Worm (Caenorhabditis elegans) whole organism, L2 larva: ENCODE results near the gene Y73F8A.14.
"Not testable (repeated sequence)": the region's sequence is repeated elsewhere in the genome, so short reads cannot be mapped to it uniquely, and the experiment has no call there.

Experiments
- C34F6.9 ChIP-seq: fragments of 150-350 bp; optimal IDR thresholded peaks from 2 replicates; lab custom pipeline; 2014; ENCODE audit warnings: missing biosample characterization, missing genetic modification characterization
- R02D3.7 ChIP-seq: fragments of 150-350 bp; optimal IDR thresholded peaks from 2 replicates; lab custom pipeline; 2014; ENCODE audit warnings: missing biosample characterization, missing genetic modification characterization
- Y55F3AM.14 ChIP-seq: fragments of 200-800 bp; sonication (Bioruptor generic); optimal IDR thresholded peaks from 2 replicates; lab custom pipeline; 2018; ENCODE audit warnings: mild to moderate bottlenecking, missing genetic modification characterization, missing compliant biosample characterization
- ZK546.5 ChIP-seq: sonication (generic microtip); optimal IDR thresholded peaks from 2 replicates; lab custom pipeline; 2017; ENCODE audit warnings: missing biosample characterization, missing genetic modification characterization
- aly-2 ChIP-seq: fragments of 150-350 bp; optimal IDR thresholded peaks from 2 replicates; lab custom pipeline; 2014; ENCODE audit warnings: missing biosample characterization, missing genetic modification characterization
- blmp-1 ChIP-seq: sonication (generic microtip); optimal IDR thresholded peaks from 2 replicates; lab custom pipeline; 2017; ENCODE audit warnings: missing genetic modification characterization, mild to moderate bottlenecking, missing compliant biosample characterization, antibody characterized with exemption, moderate library complexity; ENCODE audit not compliant: insufficient read depth
- ceh-16 ChIP-seq: fragments of 150-350 bp; optimal IDR thresholded peaks from 2 replicates; lab custom pipeline; 2014; ENCODE audit warnings: missing biosample characterization, missing genetic modification characterization
- ceh-82 ChIP-seq: fragments of 150-350 bp; optimal IDR thresholded peaks from 2 replicates; lab custom pipeline; 2014; ENCODE audit warnings: missing biosample characterization, missing genetic modification characterization
- crh-2 ChIP-seq: sonication (generic microtip); optimal IDR thresholded peaks from 2 replicates; lab custom pipeline; 2017; ENCODE audit warnings: missing biosample characterization, missing genetic modification characterization
- elt-1 ChIP-seq: fragments of 150-350 bp; optimal IDR thresholded peaks from 2 replicates; lab custom pipeline; 2014; ENCODE audit warnings: missing biosample characterization, missing genetic modification characterization
- elt-3 ChIP-seq: sonication (generic microtip); optimal IDR thresholded peaks from 2 replicates; lab custom pipeline; 2017; ENCODE audit warnings: missing biosample characterization, missing genetic modification characterization
- fos-1 ChIP-seq: fragments of 150-350 bp; optimal IDR thresholded peaks from 2 replicates; lab custom pipeline; 2014; ENCODE audit warnings: missing biosample characterization, missing genetic modification characterization
- gmeb-1 ChIP-seq: fragments of 150-350 bp; optimal IDR thresholded peaks from 2 replicates; lab custom pipeline; 2014; ENCODE audit warnings: missing biosample characterization, missing genetic modification characterization
- lin-11 ChIP-seq: fragments of 150-350 bp; sonication (generic microtip); optimal IDR thresholded peaks from 2 replicates; lab custom pipeline; 2014; ENCODE audit warnings: missing biosample characterization, missing genetic modification characterization, inconsistent platforms, mixed read lengths
- lin-13 ChIP-seq: fragments of 150-350 bp; optimal IDR thresholded peaks from 2 replicates; lab custom pipeline; 2014; ENCODE audit warnings: missing biosample characterization, missing genetic modification reagents, missing genetic modification characterization
- lin-39 ChIP-seq: fragments of 150-350 bp; optimal IDR thresholded peaks from 2 replicates; lab custom pipeline; 2014; ENCODE audit warnings: missing biosample characterization, missing genetic modification reagents, missing genetic modification characterization
- mab-5 ChIP-seq: fragments of 150-350 bp; optimal IDR thresholded peaks from 2 replicates; lab custom pipeline; 2014; ENCODE audit warnings: missing biosample characterization, missing genetic modification characterization
- mbf-1 ChIP-seq: sonication (generic microtip); optimal IDR thresholded peaks from 2 replicates; lab custom pipeline; 2017; ENCODE audit warnings: missing biosample characterization, missing genetic modification characterization
- mdl-1 ChIP-seq, 2 experiments: fragments of 150-350 bp in 1 of 2; sonication (generic microtip) in 1 of 2; optimal IDR thresholded peaks; 2 replicates each; lab custom pipeline; 2017; ENCODE audit warnings: missing biosample characterization in 2 of 2, missing genetic modification characterization in 2 of 2
- nhr-10 ChIP-seq: sonication (generic microtip); optimal IDR thresholded peaks from 2 replicates; lab custom pipeline; 2017; ENCODE audit warnings: missing biosample characterization, missing genetic modification characterization
- nhr-129 ChIP-seq: fragments of 150-350 bp; optimal IDR thresholded peaks from 2 replicates; lab custom pipeline; 2014; ENCODE audit warnings: missing biosample characterization, missing genetic modification characterization
- nhr-21 ChIP-seq: fragments of 150-350 bp; optimal IDR thresholded peaks from 2 replicates; lab custom pipeline; 2014; ENCODE audit warnings: missing biosample characterization, missing genetic modification characterization
- nhr-25 ChIP-seq: fragments of 150-350 bp; sonication (generic microtip); optimal IDR thresholded peaks from 3 replicates; lab custom pipeline; 2014; ENCODE audit warnings: missing biosample characterization, missing genetic modification characterization
- nhr-6 ChIP-seq: fragments of 150-350 bp; optimal IDR thresholded peaks from 2 replicates; lab custom pipeline; 2014; ENCODE audit warnings: missing biosample characterization, missing genetic modification characterization
- nhr-77 ChIP-seq: fragments of 150-350 bp; optimal IDR thresholded peaks from 2 replicates; lab custom pipeline; 2014; ENCODE audit warnings: missing biosample characterization, missing genetic modification characterization
- peb-1 ChIP-seq: fragments of 150-350 bp; optimal IDR thresholded peaks from 2 replicates; lab custom pipeline; 2014; ENCODE audit warnings: missing biosample characterization, missing genetic modification characterization
- sem-4 ChIP-seq: fragments of 150-350 bp; optimal IDR thresholded peaks from 2 replicates; lab custom pipeline; 2014; ENCODE audit warnings: missing biosample characterization, missing genetic modification reagents, missing genetic modification characterization
- skn-1 ChIP-seq: sonication (generic microtip); optimal IDR thresholded peaks from 2 replicates; lab custom pipeline; 2017; ENCODE audit warnings: missing biosample characterization, missing genetic modification characterization
- sma-3 ChIP-seq: sonication (generic microtip); optimal IDR thresholded peaks from 2 replicates; lab custom pipeline; 2016; ENCODE audit warnings: missing genetic modification reagents, missing genetic modification characterization, missing compliant biosample characterization
- sma-9 ChIP-seq, 2 experiments: fragments of 150-350 bp in 1 of 2; sonication (generic microtip) in 1 of 2; optimal IDR thresholded peaks; 2 replicates each; lab custom pipeline; 2014 to 2016; ENCODE audit warnings: missing genetic modification characterization in 2 of 2, mild to moderate bottlenecking in 1 of 2, missing biosample characterization in 1 of 2, missing compliant biosample characterization in 1 of 2, missing genetic modification reagents in 1 of 2, moderate library complexity in 1 of 2
- snpc-4 ChIP-seq: fragments of 150-350 bp; optimal IDR thresholded peaks from 2 replicates; lab custom pipeline; 2014; ENCODE audit warnings: missing biosample characterization, missing genetic modification characterization
- unc-39 ChIP-seq: fragments of 150-350 bp; optimal IDR thresholded peaks from 2 replicates; lab custom pipeline; 2014; ENCODE audit warnings: missing biosample characterization, missing genetic modification characterization
- unc-55 ChIP-seq: fragments of 150-350 bp; sonication (generic microtip); optimal IDR thresholded peaks from 3 replicates; lab custom pipeline; 2014; ENCODE audit warnings: missing biosample characterization, missing genetic modification reagents, missing genetic modification characterization
- unc-62 ChIP-seq: fragments of 150-350 bp; optimal IDR thresholded peaks from 2 replicates; lab custom pipeline; 2014; ENCODE audit warnings: missing biosample characterization, missing genetic modification reagents, missing genetic modification characterization
- zag-1 ChIP-seq: fragments of 150-350 bp; optimal IDR thresholded peaks from 2 replicates; lab custom pipeline; 2014; ENCODE audit warnings: missing biosample characterization, missing genetic modification characterization
- ztf-11 ChIP-seq: sonication (generic microtip); optimal IDR thresholded peaks from 2 replicates; lab custom pipeline; 2017; ENCODE audit warnings: missing biosample characterization, missing genetic modification characterization

The Y73F8A.14 gene

ce11 chrIV:15318982-15319381, at the start of gene Y73F8A.14:
Gene Y73F8A.14 (minus strand): TSS chrIV:15319082.
- not testable (repeated sequence) for TF ChIP-seq lin-11 (tag; lab: Kevin White, UChicago); sma-9 (GFP tag; optimal IDR thresholded peaks at IDR 0.05; lab: Kevin White, UChicago); sma-9 (tag; optimal IDR thresholded peaks at IDR 0.05; lab: Kevin White, UChicago); sem-4

- TF ChIP-seq unc-55 (GFP tag; lab: Kevin White, UChicago): peak; percentile 45
- no peak for TF ChIP-seq Y55F3AM.14 (GFP tag; lab: Kevin White, UChicago)
Measured at ce11 chrIV:15361884-15362283, 43.0 kb upstream of the Y73F8A.14 start.

DNA sequence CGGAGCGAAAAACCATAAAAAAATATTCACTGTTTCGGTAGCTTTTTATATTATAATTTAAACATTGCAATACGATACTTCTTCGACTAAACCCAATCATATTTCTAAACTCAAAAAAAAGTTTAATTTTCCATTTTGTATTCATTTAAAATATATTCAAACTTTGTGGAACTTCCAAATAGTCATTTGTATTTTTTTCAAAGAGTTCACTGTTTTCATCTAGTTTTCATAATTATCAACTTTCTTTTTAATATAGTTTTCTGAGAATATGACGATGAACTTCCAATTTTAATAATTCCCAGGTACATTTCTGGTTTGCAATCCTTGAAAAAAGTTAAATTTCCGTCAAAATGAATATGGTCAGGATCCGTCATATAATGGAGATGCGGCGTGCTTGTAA, 42.4 kb upstream of the Y73F8A.14 start, which contains the start of gene cpna-4:
Gene cpna-4 (plus strand): TSS at position 301 of the 400 bp plus-strand sequence.
- no peak for TF ChIP-seq Y55F3AM.14 (GFP tag; lab: Kevin White, UChicago)
- no peak for TF ChIP-seq mbf-1 (tag; lab: Kevin White, UChicago)
- no peak for TF ChIP-seq fos-1 (tag; lab: Kevin White, UChicago)
- no peak for TF ChIP-seq C34F6.9 (tag; lab: Kevin White, UChicago)
- no peak for TF ChIP-seq sma-3
- TF ChIP-seq sem-4: no peak
- TF ChIP-seq nhr-129 (tag; lab: Kevin White, UChicago): no peak
- no peak for TF ChIP-seq peb-1
- no peak for TF ChIP-seq snpc-4 (tag; lab: Kevin White, UChicago)
- no peak for TF ChIP-seq nhr-77 (tag; lab: Kevin White, UChicago)
- TF ChIP-seq ceh-16 (tag; lab: Kevin White, UChicago): no peak

DNA sequence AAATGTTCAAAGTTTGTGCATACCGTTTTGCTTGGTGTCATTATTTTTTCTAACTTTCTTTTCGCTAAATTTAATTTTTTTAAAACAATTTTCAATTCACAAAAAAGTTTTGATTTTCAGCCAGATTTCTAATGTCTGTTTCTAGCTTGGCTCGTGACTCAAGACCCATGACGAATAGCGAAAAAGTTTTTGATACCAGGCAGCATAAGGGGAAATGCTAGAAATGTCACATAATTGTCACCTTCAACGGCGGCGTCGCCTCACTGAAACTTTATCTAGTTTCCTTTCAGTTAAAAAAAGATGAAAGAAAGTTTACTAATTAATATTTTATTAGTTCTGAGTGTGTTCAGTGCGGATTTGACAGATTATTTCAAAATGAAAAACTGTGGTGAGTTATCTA, 17.9 kb upstream of the Y73F8A.14 start, which contains the start of gene irld-59:
Gene irld-59 (plus strand): TSS at position 301 of the 400 bp plus-strand sequence.
- no peak for TF ChIP-seq sma-3
- TF ChIP-seq ceh-82: no peak
- TF ChIP-seq elt-1 (tag; lab: Kevin White, UChicago): no peak

ce11 chrIV:15328092-15328491, 9.2 kb upstream of the Y73F8A.14 start, which contains the start of gene tbx-40:
Gene tbx-40 (minus strand): TSS chrIV:15328192.
- TF ChIP-seq unc-62 (GFP tag; lab: Kevin White, UChicago): no peak
- TF ChIP-seq skn-1 (tag; lab: Kevin White, UChicago): no peak
- TF ChIP-seq crh-2: no peak
- TF ChIP-seq unc-39: no peak
- TF ChIP-seq, all 48 proteins: peak for 0

ce11 chrIV:15323593-15323992, 4.7 kb upstream of the Y73F8A.14 start, which contains the start of gene tbx-39:
Gene tbx-39 (plus strand): TSS chrIV:15323893.
- no peak for TF ChIP-seq gmeb-1 (tag; lab: Kevin White, UChicago)
- no peak for TF ChIP-seq elt-3 (tag; lab: Kevin White, UChicago)
- TF ChIP-seq ZK546.5 (tag; lab: Kevin White, UChicago): no peak
- TF ChIP-seq mab-5 (tag; lab: Kevin White, UChicago): no peak
- TF ChIP-seq nhr-25 (tag; lab: Kevin White, UChicago): no peak
- TF ChIP-seq elt-1 (tag; lab: Kevin White, UChicago): no peak
- no peak for TF ChIP-seq nhr-6
- no peak for TF ChIP-seq R02D3.7 (tag; lab: Kevin White, UChicago)
- no peak for TF ChIP-seq aly-2 (tag; lab: Kevin White, UChicago)
- TF ChIP-seq snpc-4 (tag; lab: Kevin White, UChicago): no peak
- no peak for TF ChIP-seq nhr-21

DNA sequence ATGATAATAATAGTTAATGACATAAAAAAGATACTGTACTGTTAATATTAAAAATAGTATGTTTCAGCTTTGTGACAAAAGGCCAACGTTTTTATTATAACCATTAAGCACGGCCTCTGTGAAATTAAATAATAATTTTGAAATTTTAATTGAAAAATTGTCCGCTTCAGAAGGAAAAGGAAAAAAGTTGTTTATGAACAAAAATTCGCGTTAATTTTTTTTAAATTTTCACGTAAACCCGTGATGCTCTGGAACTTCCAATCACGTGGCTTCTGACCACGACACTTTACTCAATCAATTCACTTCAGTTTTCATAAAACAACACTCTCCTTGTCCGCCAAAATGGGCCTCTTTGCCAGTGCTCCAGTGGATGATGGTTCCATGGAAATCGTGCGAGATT, 2.4 kb upstream of the Y73F8A.14 start, which contains the start of gene Y73F8A.15:
Gene Y73F8A.15 (plus strand): TSS at position 301 of the 400 bp plus-strand sequence.
- TF ChIP-seq zag-1 (no peak), ZK546.5 (tag; lab: Kevin White, UChicago) (no peak), lin-13 (no peak), ztf-11 (tag; lab: Kevin White, UChicago) (no peak), skn-1 (tag; lab: Kevin White, UChicago) (no peak), blmp-1 (tag; lab: Kevin White, UChicago) (no peak), ceh-16 (tag; lab: Kevin White, UChicago) (no peak), C34F6.9 (tag; lab: Kevin White, UChicago) (no peak), unc-39 (no peak), sem-4 (no peak), nhr-77 (tag; lab: Kevin White, UChicago) (no peak), lin-11 (tag; lab: Kevin White, UChicago) (no peak), fos-1 (tag; lab: Kevin White, UChicago) (no peak), mdl-1 (tag; optimal IDR thresholded peaks at IDR 0.05; lab: Kevin White, UChicago) (no peak), mab-5 (tag; lab: Kevin White, UChicago) (no peak), lin-39 (tag; lab: Kevin White, UChicago) (no peak), nhr-10 (tag; lab: Kevin White, UChicago) (no peak)
- TF ChIP-seq, all 48 proteins: peak for 0
